Fruit fly (Drosophila melanogaster) whole organism: ENCODE results near the gene CG16865.

ENCODE experiments used
- CG8478 ChIP-seq: fragments of >200 bp; optimal IDR thresholded peaks from 2 replicates; lab custom pipeline; 2018; ENCODE audit warnings: inconsistent platforms
- Dll ChIP-seq: fragments of >200 bp; optimal IDR thresholded peaks from 2 replicates; lab custom pipeline; 2017
- EcR ChIP-seq, 2 experiments: fragments of >200 bp; optimal IDR thresholded peaks; 2 replicates each; lab custom pipeline; 2017; ENCODE audit warnings: missing biosample characterization in 2 of 2, missing genetic modification characterization in 2 of 2, missing genetic modification reagents in 2 of 2
- pan ChIP-seq: fragments of >200 bp; optimal IDR thresholded peaks from 2 replicates; lab custom pipeline; 2017
- psq ChIP-seq: fragments of >200 bp; optimal IDR thresholded peaks from 2 replicates; lab custom pipeline; 2017
- usp ChIP-seq: fragments of >200 bp; optimal IDR thresholded peaks from 2 replicates; lab custom pipeline; 2017; ENCODE audit warnings: missing biosample characterization, missing genetic modification characterization, mixed read lengths

Gene CG16865

DNA sequence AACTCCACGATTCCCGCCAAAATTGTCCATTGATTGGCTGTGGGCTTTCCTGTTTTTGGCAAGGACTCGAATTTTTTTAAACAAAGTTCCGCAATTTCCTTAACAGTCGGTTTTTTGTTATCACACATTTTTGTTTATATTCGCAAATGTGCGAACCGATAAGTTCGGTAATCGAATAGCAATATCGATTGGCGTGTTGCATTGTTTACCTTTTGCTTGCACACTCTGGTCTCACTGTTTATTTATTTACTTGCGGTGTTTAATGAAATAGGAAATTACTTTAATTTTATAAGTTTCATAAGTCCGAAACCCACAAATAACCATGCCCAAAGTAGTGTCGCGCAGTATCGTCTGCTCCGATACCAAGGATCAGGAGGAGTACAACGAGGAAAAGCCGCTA lies at the start of gene CG16865, which contains the start of gene Adat1:
CG16865 (plus strand) TSS at position 200 of the 400 bp plus-strand sequence.
Adat1 (minus strand) TSS at position 152 of the 400 bp plus-strand sequence.
- no peak for TF ChIP-seq pan
- TF ChIP-seq usp: no peak
- no peak for TF ChIP-seq EcR (GFP tag; optimal IDR thresholded peaks at IDR 0.05; lab: Kevin White, UChicago)
- TF ChIP-seq Dll (lab: Kevin White, UChicago): no peak
- no peak for TF ChIP-seq psq
- TF ChIP-seq CG8478 (lab: Kevin White, UChicago): no peak

DNA sequence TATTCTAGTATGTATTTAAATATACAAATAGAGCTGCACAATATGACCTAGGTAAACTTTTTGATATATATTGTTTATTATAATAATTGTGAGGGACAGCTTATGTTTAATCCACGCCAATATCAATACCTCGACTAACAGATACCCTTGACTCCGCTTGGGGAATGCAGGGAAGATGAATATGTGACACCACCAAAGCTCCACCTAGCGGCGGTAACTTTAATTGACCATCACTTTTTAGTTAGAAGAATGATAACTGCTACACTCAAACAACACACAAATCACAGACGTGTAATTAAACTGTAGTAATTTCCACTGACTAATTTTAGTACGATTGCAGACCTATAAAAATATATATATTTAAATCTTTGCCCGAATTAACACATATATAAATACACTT lies 48.2 kb upstream of the CG16865 start:
- TF ChIP-seq usp (no peak), EcR (GFP tag; optimal IDR thresholded peaks at IDR 0.05; lab: Kevin White, UChicago) (no peak), CG8478 (lab: Kevin White, UChicago) (no peak), pan (no peak), Dll (lab: Kevin White, UChicago) (no peak), psq (no peak)

DNA sequence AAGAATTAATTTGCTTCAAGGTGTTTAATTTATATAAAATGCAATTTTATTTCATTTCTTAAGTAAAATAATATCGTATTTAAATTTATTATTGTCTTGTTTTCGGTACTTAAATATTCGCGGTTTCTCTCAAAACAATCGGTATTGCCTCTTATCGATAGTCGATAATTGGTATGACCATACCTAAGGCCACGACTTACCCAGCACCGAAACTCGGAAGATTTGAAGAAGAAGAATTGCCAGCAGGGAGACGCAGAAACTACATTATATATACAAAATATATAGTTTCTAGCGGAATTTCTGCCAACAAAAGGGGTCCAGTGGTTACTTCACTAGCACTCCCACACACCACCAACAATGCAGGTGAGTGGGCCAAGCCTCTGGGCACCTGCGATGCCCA lies 40.4 kb upstream of the CG16865 start:
- no peak for TF ChIP-seq CG8478 (lab: Kevin White, UChicago)
- no peak for TF ChIP-seq EcR (GFP tag; optimal IDR thresholded peaks at IDR 0.05; lab: Kevin White, UChicago)
- TF ChIP-seq psq: no peak
- TF ChIP-seq pan: no peak
- TF ChIP-seq Dll (lab: Kevin White, UChicago): no peak
- no peak for TF ChIP-seq usp

DNA sequence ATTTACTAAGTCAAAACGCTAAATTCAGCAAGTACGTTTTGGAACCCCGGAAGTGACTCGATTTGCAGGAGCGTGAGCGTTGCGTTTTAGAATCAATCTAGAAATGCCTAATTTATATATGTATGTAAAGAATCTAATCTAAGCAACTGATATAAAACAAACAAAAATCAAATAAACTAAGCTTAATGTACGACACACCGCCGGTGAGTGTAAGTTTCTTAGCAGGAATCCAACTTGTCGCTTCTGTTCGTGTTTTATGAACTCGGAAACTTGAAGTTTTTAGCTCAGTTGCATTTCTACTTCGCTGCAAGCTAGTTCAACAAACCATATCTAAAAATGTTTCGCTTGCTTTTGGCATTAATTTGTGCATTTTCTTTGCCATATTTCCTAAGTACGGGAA lies 37.6 kb upstream of the CG16865 start, which contains the start of gene CG43376:
CG43376 (plus strand) TSS at position 301 of the 400 bp plus-strand sequence.
- TF ChIP-seq EcR (GFP tag; optimal IDR thresholded peaks at IDR 0.05; lab: Kevin White, UChicago): no peak

DNA sequence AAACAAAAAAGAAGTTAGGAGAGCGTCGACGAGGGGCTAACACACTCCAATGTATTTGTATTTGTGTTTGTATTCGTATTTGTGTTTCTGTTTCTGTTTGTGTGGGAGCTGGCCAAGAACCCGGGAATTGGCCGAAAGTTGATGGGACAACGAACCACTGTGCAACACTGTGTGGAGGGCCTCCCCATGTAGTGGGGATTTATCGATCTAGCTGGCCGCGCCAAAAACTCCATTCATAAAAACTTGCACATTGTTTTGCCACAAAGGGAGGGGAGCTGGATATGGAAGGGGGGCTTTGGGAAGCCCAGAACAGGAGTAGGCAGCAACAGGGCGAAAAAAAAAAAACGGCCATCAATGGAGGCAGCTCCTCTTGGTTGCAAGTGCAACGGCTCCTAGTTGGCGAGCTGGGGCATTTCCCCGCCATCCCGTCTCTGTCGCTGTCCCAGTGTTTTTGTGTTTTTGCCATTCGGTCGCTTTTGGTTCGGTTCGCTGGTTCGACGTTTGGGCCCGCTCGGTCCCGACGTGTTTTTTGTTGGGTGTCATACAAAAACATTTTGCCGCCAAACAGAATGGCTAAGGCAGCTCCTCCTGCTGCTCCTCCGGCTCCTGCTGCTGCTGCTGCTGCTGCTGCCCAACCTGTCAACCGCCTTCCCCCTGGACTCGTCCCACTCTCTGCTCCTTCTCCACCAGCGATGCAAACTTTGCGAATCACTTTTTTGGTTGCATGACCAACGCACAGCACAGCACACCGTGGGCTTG lies 34.2 kb upstream of the CG16865 start:
- TF ChIP-seq CG8478 (lab: Kevin White, UChicago): no peak
- TF ChIP-seq Dll (lab: Kevin White, UChicago): no peak
- no peak for TF ChIP-seq pan
- no peak for TF ChIP-seq psq
- no peak for TF ChIP-seq usp
- no peak for TF ChIP-seq EcR (GFP tag; optimal IDR thresholded peaks at IDR 0.05; lab: Kevin White, UChicago)

DNA sequence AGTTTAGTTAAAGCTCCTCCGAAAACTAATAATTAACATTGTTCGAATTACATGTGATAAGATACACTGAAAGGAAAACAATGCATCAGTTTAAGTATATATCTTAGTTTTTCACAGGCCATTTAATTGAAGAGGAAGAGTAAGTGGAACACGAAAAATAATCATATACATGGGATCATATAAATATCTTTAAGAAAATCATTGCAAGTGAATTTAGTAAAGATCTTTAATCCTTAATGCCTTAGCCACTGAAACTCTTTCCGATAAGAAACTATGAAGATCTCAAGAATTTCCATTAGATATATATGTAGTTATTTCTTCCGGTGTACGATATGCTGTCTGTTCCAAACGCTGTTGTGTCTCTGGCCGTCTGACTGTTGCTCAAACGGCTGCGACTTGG lies 32.7 kb upstream of the CG16865 start:
- TF ChIP-seq psq (no peak), usp (no peak), CG8478 (lab: Kevin White, UChicago) (no peak), Dll (lab: Kevin White, UChicago) (no peak)

DNA sequence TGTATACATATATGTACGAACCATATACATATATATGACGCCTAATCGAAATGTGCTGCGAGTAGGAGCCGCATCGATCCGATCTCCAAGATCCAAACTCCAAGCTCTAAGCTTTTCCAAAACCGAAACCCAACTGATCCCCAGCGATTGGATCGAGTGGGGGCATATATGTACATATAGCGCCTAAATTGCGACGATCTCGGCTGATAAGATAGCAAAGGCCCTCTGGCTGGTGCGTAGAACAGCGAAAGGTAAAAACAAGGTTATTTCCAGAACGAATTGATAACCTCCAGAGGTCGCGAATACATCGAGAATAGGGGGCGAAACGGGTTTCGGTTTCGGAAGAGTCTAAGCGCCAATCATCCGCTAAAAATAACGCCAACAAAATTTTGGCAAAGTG lies 32.2 kb upstream of the CG16865 start:
- no peak for TF ChIP-seq CG8478 (lab: Kevin White, UChicago)
- TF ChIP-seq pan: no peak
- TF ChIP-seq EcR (GFP tag; optimal IDR thresholded peaks at IDR 0.05; lab: Kevin White, UChicago): no peak
- TF ChIP-seq psq: no peak
- no peak for TF ChIP-seq Dll (lab: Kevin White, UChicago)
- TF ChIP-seq usp: no peak

DNA sequence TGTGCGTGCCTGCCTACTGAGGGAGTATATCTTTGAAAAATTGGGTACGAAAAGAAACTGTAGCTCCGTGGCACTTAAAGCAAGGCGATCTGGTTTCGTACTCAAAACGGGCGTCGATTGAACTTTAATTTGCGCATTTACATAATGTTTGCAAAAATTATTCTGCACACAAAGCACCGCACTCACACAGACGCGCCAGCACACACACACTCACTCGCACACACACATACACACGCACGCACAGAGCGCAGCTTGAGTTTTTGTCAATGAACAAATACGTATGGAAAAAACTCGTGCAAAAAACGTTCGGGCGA lies 31.6 kb upstream of the CG16865 start:
- TF ChIP-seq Dll (lab: Kevin White, UChicago): no peak

DNA sequence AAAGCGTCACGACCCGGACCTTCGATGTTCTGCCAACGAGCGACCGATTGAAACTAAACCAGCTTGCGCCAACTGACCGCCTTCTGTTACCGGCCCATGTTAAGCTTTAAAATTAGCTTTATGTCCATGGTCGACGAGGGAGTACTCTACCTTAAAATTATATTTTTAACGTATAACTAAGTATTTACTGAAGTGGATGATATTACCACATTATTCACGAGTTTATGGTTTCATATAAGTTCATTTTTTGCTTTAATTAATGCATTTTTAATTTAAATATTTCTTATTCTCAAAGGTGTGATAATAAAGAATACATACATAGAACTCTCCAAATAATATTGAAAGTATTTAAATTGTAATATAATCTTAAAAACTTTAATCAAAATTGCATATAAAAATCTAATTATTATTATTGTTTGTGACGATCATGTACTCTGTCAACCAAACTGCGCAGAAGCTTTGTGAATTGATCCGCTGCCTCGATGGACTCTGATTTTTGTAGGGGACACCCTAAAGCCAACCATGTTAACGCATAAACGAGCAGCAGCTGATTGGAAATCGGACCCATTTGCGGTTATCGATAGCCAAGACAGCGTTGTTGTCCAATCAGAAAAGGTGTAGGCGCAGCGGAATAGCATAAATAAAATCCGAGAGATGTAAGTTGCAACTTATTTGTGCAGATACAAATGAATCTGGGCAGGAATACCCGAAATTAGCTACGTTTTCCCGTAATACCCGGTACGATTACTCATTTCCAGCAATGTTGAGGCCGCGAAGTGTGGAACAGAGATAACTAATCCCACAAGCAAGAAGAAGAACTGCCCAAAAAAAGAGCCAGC lies 31.0 kb upstream of the CG16865 start, which contains the start of the genes CG9008 and p38b:
CG9008 (minus strand) TSS at position 57 of the 839 bp plus-strand sequence.
p38b (plus strand) TSS at position 581 of the 839 bp plus-strand sequence.
- no peak for TF ChIP-seq usp
- TF ChIP-seq EcR (GFP tag; optimal IDR thresholded peaks at IDR 0.05; lab: Kevin White, UChicago): no peak
- TF ChIP-seq pan: no peak
- no peak for TF ChIP-seq CG8478 (lab: Kevin White, UChicago)
- no peak for TF ChIP-seq psq
- no peak for TF ChIP-seq Dll (lab: Kevin White, UChicago)

DNA sequence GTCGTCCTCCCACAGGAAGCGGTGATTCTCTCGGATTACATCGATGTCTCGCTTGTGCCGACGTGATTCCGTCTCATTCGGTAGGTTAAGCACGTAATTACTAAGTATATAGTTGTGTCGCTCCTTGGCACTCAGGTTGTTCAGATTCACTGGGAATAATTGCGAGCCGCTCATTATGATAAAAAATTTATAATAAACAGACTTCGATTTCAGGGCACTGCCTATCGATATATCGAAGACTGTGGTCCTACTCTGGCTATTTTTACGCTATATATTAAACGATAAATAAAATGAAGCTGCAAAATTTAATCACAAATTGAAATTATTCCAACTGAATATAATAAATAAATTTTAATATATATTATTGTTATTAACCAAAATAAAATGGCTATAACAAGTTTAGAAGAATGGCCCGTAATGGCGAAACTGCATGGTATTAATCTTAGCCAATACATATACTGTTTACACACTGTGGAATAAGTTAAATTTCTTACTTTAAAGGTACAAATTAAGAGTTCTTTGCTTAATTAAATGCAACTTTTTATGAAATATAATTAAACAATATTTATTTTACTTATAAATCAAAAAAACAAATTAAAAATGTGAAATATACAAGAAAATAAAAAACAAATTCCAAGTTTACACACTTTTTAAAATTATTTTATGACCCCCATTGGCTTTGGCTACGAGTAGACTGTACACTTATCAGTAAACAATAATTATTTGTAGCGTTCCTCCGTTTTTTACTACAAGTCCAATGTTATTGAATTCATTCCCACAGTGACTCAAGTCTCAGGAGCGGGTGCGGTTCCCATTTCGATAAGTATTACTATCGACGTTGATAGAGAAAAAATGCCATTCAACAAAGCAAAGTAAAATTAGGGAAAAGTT lies 27.8 kb upstream of the CG16865 start, which contains the start of gene Eato:
Eato (plus strand) TSS at position 821 of the 891 bp plus-strand sequence.
- TF ChIP-seq psq (no peak), Dll (lab: Kevin White, UChicago) (no peak), CG8478 (lab: Kevin White, UChicago) (no peak), EcR (GFP tag; optimal IDR thresholded peaks at IDR 0.05; lab: Kevin White, UChicago) (no peak), pan (no peak), usp (no peak)

DNA sequence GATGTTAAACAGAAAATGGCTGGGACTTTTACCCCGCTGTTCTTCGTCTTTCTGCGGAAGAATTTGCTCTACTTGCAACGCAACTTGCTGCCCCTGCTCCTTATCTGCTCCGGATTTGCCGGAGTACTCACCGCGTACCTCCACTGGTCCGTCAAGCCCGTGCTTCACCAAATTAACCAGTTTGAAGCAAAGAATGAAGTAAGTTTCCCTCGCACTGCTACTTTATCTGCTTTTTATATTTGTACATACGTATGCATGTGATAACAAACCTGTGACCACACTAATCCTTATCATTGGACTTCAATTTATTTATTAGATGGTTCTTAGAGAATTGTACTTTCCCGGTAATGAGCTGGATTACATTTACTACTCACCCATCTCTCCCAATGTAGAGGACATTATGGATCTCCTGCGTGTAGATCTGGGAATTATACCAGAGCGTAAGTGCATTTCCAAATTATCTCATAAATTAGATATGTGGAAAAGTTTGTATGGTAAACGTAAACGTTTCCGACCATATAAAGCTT lies 27.1 kb upstream of the CG16865 start, which contains the start of gene CG16890:
CG16890 (minus strand) TSS at position 184 of the 527 bp plus-strand sequence.
- TF ChIP-seq EcR (GFP tag; optimal IDR thresholded peaks at IDR 0.05; lab: Kevin White, UChicago): no peak
- TF ChIP-seq usp: no peak
- no peak for TF ChIP-seq Dll (lab: Kevin White, UChicago)
- no peak for TF ChIP-seq pan
- TF ChIP-seq CG8478 (lab: Kevin White, UChicago): no peak
- no peak for TF ChIP-seq psq
